Fruit fly (Drosophila melanogaster) Kc167 (cell line): ENCODE results near the gene CG12259.

Source experiments
- Myc ChIP-seq: fragments of >200 bp; optimal IDR thresholded peaks from 2 replicates; lab custom pipeline; 2017; ENCODE audit warnings: missing external identifiers
- Sin3A ChIP-seq: fragments of >200 bp; optimal IDR thresholded peaks from 2 replicates; lab custom pipeline; 2018; ENCODE audit warnings: missing external identifiers
- h ChIP-seq: fragments of >200 bp; optimal IDR thresholded peaks from 3 replicates; lab custom pipeline; 2018; ENCODE audit warnings: missing external identifiers
- insv ChIP-seq: fragments of >200 bp; optimal IDR thresholded peaks from 3 replicates; lab custom pipeline; 2018; ENCODE audit warnings: missing external identifiers
- psq ChIP-seq: fragments of >200 bp; optimal IDR thresholded peaks from 2 replicates; lab custom pipeline; 2017; ENCODE audit warnings: missing external identifiers

- TF ChIP-seq insv (lab: Kevin White, UChicago) (no peak), psq (no peak), Sin3A (lab: Kevin White, UChicago) (no peak), Myc (no peak), h (lab: Kevin White, UChicago) (no peak)
These were observed 1.8 kb upstream of the CG12259 start, which contains the start of gene RpL4 for dm6 chr3R:27922673-27923175.
